Worm (Caenorhabditis elegans): ENCODE data around the gene ZK262.4.
A peak's percentile ranks its signal among the peaks of the same experiment; 100 is the strongest.

Gene ZK262.4

ce11 chrV:18424471-18424870 lies at the start of gene ZK262.4:
Gene ZK262.4, minus strand, starts transcription at chrV:18424571.
- TF ChIP-seq fkh-6 (tag; optimal IDR thresholded peaks at IDR 0.05) (no peak), tbx-7 (tag; optimal IDR thresholded peaks at IDR 0.05) (no peak), K09A11.1 (tag; optimal IDR thresholded peaks at IDR 0.05; ENCODE audit: insufficient read depth) (no peak), unc-55 (GFP tag; optimal IDR thresholded peaks at IDR 0.05) (no peak), pha-2 (tag; optimal IDR thresholded peaks at IDR 0.05) (no peak), pax-1 (tag; optimal IDR thresholded peaks at IDR 0.05) (no peak), ceh-19 (GFP tag; optimal IDR thresholded peaks at IDR 0.05) (no peak), ceh-9 (tag; optimal IDR thresholded peaks at IDR 0.05) (no peak)

DNA sequence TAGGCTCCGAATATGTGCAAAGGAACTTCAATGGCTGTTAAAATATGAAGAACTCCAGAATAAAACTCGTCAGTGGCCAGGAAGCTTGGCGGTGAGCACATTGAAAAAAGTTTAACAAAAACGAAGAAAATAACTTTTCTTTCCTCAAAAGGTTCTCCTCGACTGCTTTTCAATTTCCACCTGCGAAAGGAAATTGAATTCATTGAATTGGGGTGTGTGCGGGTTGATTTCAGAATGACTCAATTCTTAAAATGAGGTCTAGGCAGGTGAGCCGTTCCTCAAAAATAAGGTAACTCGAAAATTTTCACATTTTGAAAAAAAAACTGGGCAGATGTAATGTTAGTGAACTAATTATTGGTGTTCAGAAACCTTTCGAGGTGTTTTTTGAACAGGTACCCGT lies 49.0 kb upstream of the ZK262.4 start, which contains the start of gene srh-182:
Gene srh-182 (minus strand): TSS at position 101 of the 400 bp plus-strand sequence.
- TF ChIP-seq rnt-1 (tag; optimal IDR thresholded peaks at IDR 0.05): no peak
- TF ChIP-seq pha-2 (tag; optimal IDR thresholded peaks at IDR 0.05): no peak
- no peak for TF ChIP-seq ahr-1 (tag; optimal IDR thresholded peaks at IDR 0.05)
- TF ChIP-seq fkh-6 (tag; optimal IDR thresholded peaks at IDR 0.05): no peak
- TF ChIP-seq Y22D7AL.16 (tag; optimal IDR thresholded peaks at IDR 0.05): no peak
- TF ChIP-seq ceh-45 (GFP tag; IDR thresholded peaks at IDR 0.05): no peak
- no peak for TF ChIP-seq ets-4 (tag; optimal IDR thresholded peaks at IDR 0.05)
- TF ChIP-seq zip-5 (tag; optimal IDR thresholded peaks at IDR 0.05): no peak
- TF ChIP-seq madf-2 (tag; optimal IDR thresholded peaks at IDR 0.05): no peak
- TF ChIP-seq pha-4 (tag; optimal IDR thresholded peaks at IDR 0.05): no peak
- no peak for TF ChIP-seq T23F11.4 (GFP tag; optimal IDR thresholded peaks at IDR 0.05)
- no peak for TF ChIP-seq pat-9 (tag; optimal IDR thresholded peaks at IDR 0.05)
- TF ChIP-seq hlh-15 (tag; optimal IDR thresholded peaks at IDR 0.05): no peak
- no peak for TF ChIP-seq ztf-16 (tag; optimal IDR thresholded peaks at IDR 0.05)

DNA sequence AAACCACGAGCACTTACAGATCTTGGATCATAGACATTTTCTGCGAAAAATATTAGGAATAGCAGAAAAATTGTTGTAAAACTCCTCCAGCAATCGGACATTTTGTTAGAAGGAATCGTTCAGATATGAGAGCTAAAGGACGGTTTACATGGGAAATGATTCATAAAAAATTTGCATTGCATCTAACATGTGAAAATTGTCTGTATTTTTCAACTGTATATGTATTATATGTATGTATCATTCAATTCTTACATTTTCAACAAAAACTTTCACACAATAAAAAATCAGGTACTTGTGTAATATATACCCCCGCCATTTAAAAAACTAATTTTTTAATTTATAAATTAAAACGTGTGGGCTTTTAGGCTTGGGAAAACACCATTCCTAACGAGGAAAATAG lies 43.7 kb upstream of the ZK262.4 start, which contains the start of gene ZK228.13:
Gene ZK228.13 (minus strand): TSS at position 101 of the 400 bp plus-strand sequence.
- TF ChIP-seq hlh-15 (tag; optimal IDR thresholded peaks at IDR 0.05) (no peak), F13H6.1 (tag; optimal IDR thresholded peaks at IDR 0.05) (no peak), pat-9 (tag; optimal IDR thresholded peaks at IDR 0.05) (no peak), gmeb-2 (tag; optimal IDR thresholded peaks at IDR 0.05) (no peak), hlh-8 (tag; optimal IDR thresholded peaks at IDR 0.05) (no peak), pha-4 (tag; optimal IDR thresholded peaks at IDR 0.05) (no peak), tbx-2 (tag; optimal IDR thresholded peaks at IDR 0.05) (no peak), hlh-6 (tag; optimal IDR thresholded peaks at IDR 0.05) (no peak), ceh-2 (tag; optimal IDR thresholded peaks at IDR 0.05) (no peak), pag-3 (tag; optimal IDR thresholded peaks at IDR 0.05; ENCODE audit: borderline replicate concordance) (no peak), nhr-11 (tag; optimal IDR thresholded peaks at IDR 0.05) (no peak), ceh-19 (GFP tag; optimal IDR thresholded peaks at IDR 0.05) (no peak), ceh-9 (tag; optimal IDR thresholded peaks at IDR 0.05) (no peak), ama-1 (optimal IDR thresholded peaks at IDR 0.05) (no peak), rnt-1 (tag; optimal IDR thresholded peaks at IDR 0.05) (no peak), nhr-232 (tag; optimal IDR thresholded peaks at IDR 0.05) (no peak), pha-2 (tag; optimal IDR thresholded peaks at IDR 0.05) (no peak), ttx-3 (tag; optimal IDR thresholded peaks at IDR 0.05) (no peak), ceh-30 (tag; optimal IDR thresholded peaks at IDR 0.05) (no peak), ceh-24 (tag; optimal IDR thresholded peaks at IDR 0.05) (no peak)

ce11 chrV:18462365-18462837 lies 38.0 kb upstream of the ZK262.4 start, which contains the start of gene ZK228.4:
Gene ZK228.4, plus strand, starts transcription at chrV:18462787.
- TF ChIP-seq C38D4.7 (GFP tag; optimal IDR thresholded peaks at IDR 0.05): no peak
- no peak for TF ChIP-seq ceh-48 (tag; optimal IDR thresholded peaks at IDR 0.05)
- TF ChIP-seq F13H6.1 (tag; optimal IDR thresholded peaks at IDR 0.05): no peak
- peak; percentile 2 for TF ChIP-seq elt-2 (tag; optimal IDR thresholded peaks at IDR 0.05)
- no peak for TF ChIP-seq lin-11 (tag; optimal IDR thresholded peaks at IDR 0.05)
- TF ChIP-seq ceh-34 (tag; optimal IDR thresholded peaks at IDR 0.05): no peak

All from whole organism, late embryonic.